Worm (Caenorhabditis elegans) whole organism, early embryonic: ENCODE data around the gene F55C12.2.

Experiments
- B0310.2 ChIP-seq: sonication (generic microtip); optimal IDR thresholded peaks from 2 replicates; lab custom pipeline; 2016; ENCODE audit warnings: mild to moderate bottlenecking, missing genetic modification characterization, missing compliant biosample characterization
- aly-1 ChIP-seq: sonication (generic microtip); optimal IDR thresholded peaks from 2 replicates; lab custom pipeline; 2016; ENCODE audit warnings: missing genetic modification characterization, missing compliant biosample characterization
- ama-1 ChIP-seq: fragments of 150-350 bp; optimal IDR thresholded peaks from 2 replicates; lab custom pipeline; 2014
- ceh-13 ChIP-seq: fragments of 200-800 bp; sonication (Bioruptor generic); optimal IDR thresholded peaks from 2 replicates; lab custom pipeline; 2018; ENCODE audit warnings: mild to moderate bottlenecking, missing genetic modification characterization, missing compliant biosample characterization
- ets-7 ChIP-seq: sonication (generic microtip); optimal IDR thresholded peaks from 2 replicates; lab custom pipeline; 2016; ENCODE audit warnings: missing genotype, missing genetic modification characterization, missing compliant biosample characterization
- flt-1 ChIP-seq: fragments of 200-800 bp; sonication (Bioruptor generic); IDR thresholded peaks from 2 replicates; pipeline ENCODE4 v1.3.6; 2022; ENCODE audit warnings: missing genetic modification characterization, missing compliant biosample characterization
- hmbx-1 ChIP-seq: sonication (generic microtip); optimal IDR thresholded peaks from 2 replicates; lab custom pipeline; 2016; ENCODE audit warnings: mild to moderate bottlenecking, missing genetic modification characterization, missing compliant biosample characterization
- hmg-4 ChIP-seq: fragments of 200-800 bp; sonication (Bioruptor generic); optimal IDR thresholded peaks from 2 replicates; lab custom pipeline; 2018; ENCODE audit warnings: mild to moderate bottlenecking, missing genetic modification characterization, missing compliant biosample characterization
- pes-1 ChIP-seq: fragments of 200-800 bp; sonication (Bioruptor generic); IDR thresholded peaks from 2 replicates; pipeline ENCODE4 v1.3.6; 2022; ENCODE audit warnings: missing genetic modification reagents, missing genetic modification characterization, missing compliant biosample characterization
- scrt-1 ChIP-seq: fragments of 200-800 bp; sonication (Bioruptor generic); IDR thresholded peaks from 2 replicates; pipeline ENCODE4 v1.3.6; 2022; ENCODE audit warnings: missing genetic modification characterization, missing compliant biosample characterization
- sea-1 ChIP-seq: fragments of 200-800 bp; sonication (Bioruptor generic); conservative IDR thresholded peaks from 2 replicates; pipeline ENCODE4 v1.3.6; 2022; ENCODE audit warnings: missing genetic modification characterization, missing compliant biosample characterization
- tbx-11 ChIP-seq: fragments of 200-800 bp; sonication (Bioruptor generic); IDR thresholded peaks from 2 replicates; pipeline ENCODE4 v1.3.6; 2022; ENCODE audit warnings: missing genetic modification characterization, missing compliant biosample characterization
- tbx-37 ChIP-seq: fragments of 200-800 bp; sonication (Bioruptor generic); conservative IDR thresholded peaks from 2 replicates; pipeline ENCODE4 v1.3.6; 2022; ENCODE audit warnings: missing genetic modification reagents, missing genetic modification characterization, missing compliant biosample characterization
- tra-4 ChIP-seq: sonication (generic microtip); optimal IDR thresholded peaks from 2 replicates; lab custom pipeline; 2017; ENCODE audit warnings: missing genetic modification characterization, missing compliant biosample characterization

DNA sequence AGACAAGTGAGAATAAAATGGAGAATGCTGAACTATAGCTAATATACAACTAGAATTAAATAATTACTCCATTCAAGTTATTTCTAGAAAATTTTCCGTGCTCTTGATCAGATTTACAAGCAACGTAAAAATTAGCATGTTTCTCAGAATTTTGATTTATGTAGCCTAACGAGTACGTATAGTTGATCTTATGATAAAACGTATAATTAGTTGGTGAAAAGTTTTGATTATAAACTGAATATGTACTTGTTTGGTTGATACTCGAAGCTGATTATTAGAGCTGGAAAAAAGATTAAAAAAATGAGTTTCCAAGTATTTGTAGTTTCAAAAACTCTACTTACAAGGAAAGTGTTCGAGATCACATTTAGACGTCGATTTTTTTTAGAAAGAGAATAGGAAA, 19.9 kb downstream of the F55C12.2 start:
- TF ChIP-seq aly-1 (no peak), pes-1 (GFP tag; lab: Robert Waterston, UW) (no peak), hmbx-1 (tag; lab: Kevin White, UChicago) (no peak), hmg-4 (GFP tag; lab: Kevin White, UChicago) (no peak), ceh-13 (no peak), ama-1 (lab: Kevin White, UChicago) (no peak), flt-1 (no peak), tbx-11 (GFP tag; lab: Robert Waterston, UW) (no peak), sea-1 (no peak), tbx-37 (GFP tag; lab: Robert Waterston, UW) (no peak), tra-4 (tag; lab: Kevin White, UChicago) (no peak), ets-7 (no peak), B0310.2 (tag; lab: Kevin White, UChicago) (no peak), scrt-1 (GFP tag; lab: Robert Waterston, UW) (no peak)
